Worm (Caenorhabditis elegans) whole organism, L3 larva: Measurements from ENCODE around the gene F13B12.1.

Experiments
- ZK546.5 ChIP-seq: sonication (generic microtip); optimal IDR thresholded peaks from 2 replicates; lab custom pipeline; 2017; ENCODE audit warnings: missing biosample characterization, missing genetic modification characterization
- ama-1 ChIP-seq: fragments of 150-350 bp; optimal IDR thresholded peaks from 2 replicates; lab custom pipeline; 2018
- daf-12 ChIP-seq: fragments of 150-350 bp; optimal IDR thresholded peaks from 2 replicates; lab custom pipeline; 2014; ENCODE audit warnings: missing biosample characterization, missing genetic modification reagents, missing genetic modification characterization
- jun-1 ChIP-seq: fragments of 150-350 bp; optimal IDR thresholded peaks from 2 replicates; lab custom pipeline; 2014; ENCODE audit warnings: missing biosample characterization, missing genetic modification reagents, missing genetic modification characterization
- nfya-1 ChIP-seq: sonication (generic microtip); optimal IDR thresholded peaks from 2 replicates; lab custom pipeline; 2017; ENCODE audit warnings: missing genetic modification characterization, mild to moderate bottlenecking, missing compliant biosample characterization, antibody characterized with exemption, moderate library complexity; ENCODE audit not compliant: insufficient read depth
- nhr-28 ChIP-seq: fragments of 150-350 bp; optimal IDR thresholded peaks from 2 replicates; lab custom pipeline; 2014; ENCODE audit warnings: missing biosample characterization, missing genetic modification characterization
- nhr-76 ChIP-seq: fragments of 150-350 bp; sonication (generic microtip); optimal IDR thresholded peaks from 5 replicates; lab custom pipeline; 2014; ENCODE audit warnings: missing biosample characterization, missing genetic modification characterization
- nhr-77 ChIP-seq: fragments of 150-350 bp; optimal IDR thresholded peaks from 2 replicates; lab custom pipeline; 2014; ENCODE audit warnings: missing biosample characterization, missing genetic modification characterization
- pha-4 ChIP-seq: fragments of 150-350 bp; optimal IDR thresholded peaks from 2 replicates; lab custom pipeline; 2014; ENCODE audit warnings: missing biosample characterization, missing genetic modification reagents, missing genetic modification characterization
- sea-2 ChIP-seq: fragments of 150-350 bp; sonication (generic microtip); optimal IDR thresholded peaks from 4 replicates; lab custom pipeline; 2014; ENCODE audit warnings: missing biosample characterization, missing genetic modification reagents, missing genetic modification characterization
- ztf-11 ChIP-seq: fragments of 150-350 bp; optimal IDR thresholded peaks from 2 replicates; lab custom pipeline; 2014; ENCODE audit warnings: missing biosample characterization, missing genetic modification characterization

ce11 chrIV:10462608-10463007 is 38.2 kb upstream of the F13B12.1 start:
- TF ChIP-seq nhr-77 (no peak), nhr-28 (tag; lab: Kevin White, UChicago) (no peak), sea-2 (GFP tag; lab: Kevin White, UChicago) (no peak), nfya-1 (no peak), daf-12 (no peak), jun-1 (no peak), ama-1 (lab: Kevin White, UChicago) (no peak), nhr-76 (tag; lab: Kevin White, UChicago) (no peak), ZK546.5 (no peak), ztf-11 (tag; lab: Kevin White, UChicago) (no peak), pha-4 (tag; lab: Kevin White, UChicago) (no peak)
